Worm (Caenorhabditis elegans) whole organism, L2 larva: ENCODE results near the gene str-222.

Source experiments
- C34F6.9 ChIP-seq: fragments of 150-350 bp; optimal IDR thresholded peaks from 2 replicates; lab custom pipeline; 2014; ENCODE audit warnings: missing biosample characterization, missing genetic modification characterization
- F13H6.1 ChIP-seq: sonication (generic microtip); optimal IDR thresholded peaks from 2 replicates; lab custom pipeline; 2016; ENCODE audit warnings: missing genetic modification characterization, missing compliant biosample characterization
- Y55F3AM.14 ChIP-seq: fragments of 200-800 bp; sonication (Bioruptor generic); optimal IDR thresholded peaks from 2 replicates; lab custom pipeline; 2018; ENCODE audit warnings: mild to moderate bottlenecking, missing genetic modification characterization, missing compliant biosample characterization
- ZK546.5 ChIP-seq: sonication (generic microtip); optimal IDR thresholded peaks from 2 replicates; lab custom pipeline; 2017; ENCODE audit warnings: missing biosample characterization, missing genetic modification characterization
- alr-1 ChIP-seq: fragments of 150-350 bp; optimal IDR thresholded peaks from 2 replicates; lab custom pipeline; 2014; ENCODE audit warnings: missing biosample characterization, missing genetic modification characterization
- aly-2 ChIP-seq: fragments of 150-350 bp; optimal IDR thresholded peaks from 2 replicates; lab custom pipeline; 2014; ENCODE audit warnings: missing biosample characterization, missing genetic modification characterization
- blmp-1 ChIP-seq: sonication (generic microtip); optimal IDR thresholded peaks from 2 replicates; lab custom pipeline; 2017; ENCODE audit warnings: missing genetic modification characterization, mild to moderate bottlenecking, missing compliant biosample characterization, antibody characterized with exemption, moderate library complexity; ENCODE audit not compliant: insufficient read depth
- ceh-16 ChIP-seq: fragments of 150-350 bp; optimal IDR thresholded peaks from 2 replicates; lab custom pipeline; 2014; ENCODE audit warnings: missing biosample characterization, missing genetic modification characterization
- ceh-82 ChIP-seq: fragments of 150-350 bp; optimal IDR thresholded peaks from 2 replicates; lab custom pipeline; 2014; ENCODE audit warnings: missing biosample characterization, missing genetic modification characterization
- crh-2 ChIP-seq: sonication (generic microtip); optimal IDR thresholded peaks from 2 replicates; lab custom pipeline; 2017; ENCODE audit warnings: missing biosample characterization, missing genetic modification characterization
- egl-27 ChIP-seq: sonication (generic microtip); optimal IDR thresholded peaks from 3 replicates; lab custom pipeline; 2017; ENCODE audit warnings: missing biosample characterization, missing genetic modification reagents, missing genetic modification characterization
- elt-3 ChIP-seq: sonication (generic microtip); optimal IDR thresholded peaks from 2 replicates; lab custom pipeline; 2017; ENCODE audit warnings: missing biosample characterization, missing genetic modification characterization
- fos-1 ChIP-seq: fragments of 150-350 bp; optimal IDR thresholded peaks from 2 replicates; lab custom pipeline; 2014; ENCODE audit warnings: missing biosample characterization, missing genetic modification characterization
- gmeb-1 ChIP-seq: fragments of 150-350 bp; optimal IDR thresholded peaks from 2 replicates; lab custom pipeline; 2014; ENCODE audit warnings: missing biosample characterization, missing genetic modification characterization
- lin-13 ChIP-seq: fragments of 150-350 bp; optimal IDR thresholded peaks from 2 replicates; lab custom pipeline; 2014; ENCODE audit warnings: missing biosample characterization, missing genetic modification reagents, missing genetic modification characterization
- lsy-2 ChIP-seq, 2 experiments: fragments of 150-350 bp in 1 of 2; sonication (generic microtip) in 1 of 2; optimal IDR thresholded peaks; 2 replicates each; lab custom pipeline; 2014 to 2017; ENCODE audit warnings: missing biosample characterization in 2 of 2, missing genetic modification characterization in 2 of 2
- mbf-1 ChIP-seq: sonication (generic microtip); optimal IDR thresholded peaks from 2 replicates; lab custom pipeline; 2017; ENCODE audit warnings: missing biosample characterization, missing genetic modification characterization
- mdl-1 ChIP-seq, 2 experiments: fragments of 150-350 bp in 1 of 2; sonication (generic microtip) in 1 of 2; optimal IDR thresholded peaks; 2 replicates each; lab custom pipeline; 2017; ENCODE audit warnings: missing biosample characterization in 2 of 2, missing genetic modification characterization in 2 of 2
- nhr-12 ChIP-seq: fragments of 150-350 bp; optimal IDR thresholded peaks from 2 replicates; lab custom pipeline; 2014; ENCODE audit warnings: missing biosample characterization, missing genetic modification characterization
- nhr-129 ChIP-seq: fragments of 150-350 bp; optimal IDR thresholded peaks from 2 replicates; lab custom pipeline; 2014; ENCODE audit warnings: missing biosample characterization, missing genetic modification characterization
- nhr-21 ChIP-seq: fragments of 150-350 bp; optimal IDR thresholded peaks from 2 replicates; lab custom pipeline; 2014; ENCODE audit warnings: missing biosample characterization, missing genetic modification characterization
- nhr-23 ChIP-seq: fragments of 150-350 bp; optimal IDR thresholded peaks from 2 replicates; lab custom pipeline; 2014; ENCODE audit warnings: missing biosample characterization, missing genetic modification reagents, missing genetic modification characterization
- nhr-237 ChIP-seq: fragments of 150-350 bp; optimal IDR thresholded peaks from 2 replicates; lab custom pipeline; 2014; ENCODE audit warnings: missing biosample characterization, missing genetic modification characterization
- nhr-25 ChIP-seq: fragments of 150-350 bp; sonication (generic microtip); optimal IDR thresholded peaks from 3 replicates; lab custom pipeline; 2014; ENCODE audit warnings: missing biosample characterization, missing genetic modification characterization
- nhr-6 ChIP-seq: fragments of 150-350 bp; optimal IDR thresholded peaks from 2 replicates; lab custom pipeline; 2014; ENCODE audit warnings: missing biosample characterization, missing genetic modification characterization
- peb-1 ChIP-seq: fragments of 150-350 bp; optimal IDR thresholded peaks from 2 replicates; lab custom pipeline; 2014; ENCODE audit warnings: missing biosample characterization, missing genetic modification characterization
- skn-1 ChIP-seq: sonication (generic microtip); optimal IDR thresholded peaks from 2 replicates; lab custom pipeline; 2017; ENCODE audit warnings: missing biosample characterization, missing genetic modification characterization
- sma-3 ChIP-seq: sonication (generic microtip); optimal IDR thresholded peaks from 2 replicates; lab custom pipeline; 2016; ENCODE audit warnings: missing genetic modification reagents, missing genetic modification characterization, missing compliant biosample characterization
- sma-9 ChIP-seq, 2 experiments: fragments of 150-350 bp in 1 of 2; sonication (generic microtip) in 1 of 2; optimal IDR thresholded peaks; 2 replicates each; lab custom pipeline; 2014 to 2016; ENCODE audit warnings: missing genetic modification characterization in 2 of 2, mild to moderate bottlenecking in 1 of 2, missing biosample characterization in 1 of 2, missing compliant biosample characterization in 1 of 2, missing genetic modification reagents in 1 of 2, moderate library complexity in 1 of 2
- snpc-4 ChIP-seq: fragments of 150-350 bp; optimal IDR thresholded peaks from 2 replicates; lab custom pipeline; 2014; ENCODE audit warnings: missing biosample characterization, missing genetic modification characterization
- unc-39 ChIP-seq: fragments of 150-350 bp; optimal IDR thresholded peaks from 2 replicates; lab custom pipeline; 2014; ENCODE audit warnings: missing biosample characterization, missing genetic modification characterization
- unc-55 ChIP-seq: fragments of 150-350 bp; sonication (generic microtip); optimal IDR thresholded peaks from 3 replicates; lab custom pipeline; 2014; ENCODE audit warnings: missing biosample characterization, missing genetic modification reagents, missing genetic modification characterization
- zag-1 ChIP-seq: fragments of 150-350 bp; optimal IDR thresholded peaks from 2 replicates; lab custom pipeline; 2014; ENCODE audit warnings: missing biosample characterization, missing genetic modification characterization
- ztf-11 ChIP-seq: sonication (generic microtip); optimal IDR thresholded peaks from 2 replicates; lab custom pipeline; 2017; ENCODE audit warnings: missing biosample characterization, missing genetic modification characterization

str-222 gene

ce11 chrV:1607790-1608189, 28.2 kb upstream of the str-222 start, which contains the start of gene nhr-178:
Gene nhr-178 (minus strand): TSS chrV:1607953.
- TF ChIP-seq fos-1, result peak; percentile 92
- TF ChIP-seq lsy-2 (tag; optimal IDR thresholded peaks at IDR 0.05; lab: Kevin White, UChicago), result no peak
- TF ChIP-seq sma-3 (GFP tag; lab: Kevin White, UChicago), result peak; percentile 77
- TF ChIP-seq F13H6.1, result peak; percentile 85
- TF ChIP-seq nhr-129 (tag; lab: Kevin White, UChicago), result peak; percentile 12
- TF ChIP-seq sma-9 (GFP tag; optimal IDR thresholded peaks at IDR 0.05; lab: Kevin White, UChicago), result peak; percentile 76
- TF ChIP-seq sma-9 (tag; optimal IDR thresholded peaks at IDR 0.05; lab: Kevin White, UChicago), result no peak
- peak; percentile 18 for TF ChIP-seq blmp-1 (tag; lab: Kevin White, UChicago)
- no peak for TF ChIP-seq ZK546.5 (tag; lab: Kevin White, UChicago)
- peak; percentile 48 for TF ChIP-seq Y55F3AM.14 (GFP tag; lab: Kevin White, UChicago)
- no peak for TF ChIP-seq elt-3 (tag; lab: Kevin White, UChicago)
- TF ChIP-seq nhr-25 (tag; lab: Kevin White, UChicago), result peak; percentile 64
- no peak for TF ChIP-seq C34F6.9 (tag; lab: Kevin White, UChicago)
- peak; percentile 25 for TF ChIP-seq crh-2
- TF ChIP-seq nhr-12 (tag; lab: Kevin White, UChicago), result no peak

ce11 chrV:1610097-1610496, 25.9 kb upstream of the str-222 start, which contains the start of gene nhr-177:
Gene nhr-177 (plus strand): TSS chrV:1610263.
- peak; percentile 32 for TF ChIP-seq skn-1
- peak; percentile 46 for TF ChIP-seq crh-2
- TF ChIP-seq ceh-16 (tag; lab: Kevin White, UChicago), result peak; percentile 37
- TF ChIP-seq F13H6.1, result no peak
- no peak for TF ChIP-seq peb-1 (tag; lab: Kevin White, UChicago)
- TF ChIP-seq sma-9 (GFP tag; optimal IDR thresholded peaks at IDR 0.05; lab: Kevin White, UChicago), result peak; percentile 10
- no peak for TF ChIP-seq sma-9 (tag; optimal IDR thresholded peaks at IDR 0.05; lab: Kevin White, UChicago)
- no peak for TF ChIP-seq ceh-82 (tag; lab: Kevin White, UChicago)
- peak; percentile 85 for TF ChIP-seq fos-1
- TF ChIP-seq nhr-12 (tag; lab: Kevin White, UChicago), result no peak
- no peak for TF ChIP-seq mdl-1 (tag; optimal IDR thresholded peaks at IDR 0.05; lab: Kevin White, UChicago)
- TF ChIP-seq nhr-21 (tag; lab: Kevin White, UChicago), result no peak
- TF ChIP-seq, all 48 proteins: peak for 5

- TF ChIP-seq nhr-23 (tag; lab: Kevin White, UChicago) (no peak), sma-9 (GFP tag; optimal IDR thresholded peaks at IDR 0.05; lab: Kevin White, UChicago) (no peak), sma-9 (tag; optimal IDR thresholded peaks at IDR 0.05; lab: Kevin White, UChicago) (no peak), aly-2 (no peak), nhr-6 (tag; lab: Kevin White, UChicago) (no peak), nhr-129 (tag; lab: Kevin White, UChicago) (no peak), unc-39 (tag; lab: Kevin White, UChicago) (no peak), lin-13 (GFP tag; lab: Kevin White, UChicago) (no peak), nhr-21 (tag; lab: Kevin White, UChicago) (no peak), egl-27 (tag; lab: Kevin White, UChicago) (no peak), unc-55 (GFP tag; lab: Kevin White, UChicago) (no peak), snpc-4 (tag; lab: Kevin White, UChicago) (no peak), gmeb-1 (tag; lab: Kevin White, UChicago) (no peak)
Measured at ce11 chrV:1611570-1611969, 24.4 kb upstream of the str-222 start.

ce11 chrV:1614726-1615125, 21.2 kb upstream of the str-222 start, which contains the start of gene srbc-41:
Gene srbc-41 (minus strand): TSS chrV:1614826.
- no peak for TF ChIP-seq egl-27 (tag; lab: Kevin White, UChicago)
- TF ChIP-seq ztf-11 (tag; lab: Kevin White, UChicago), result no peak
- no peak for TF ChIP-seq mbf-1 (tag; lab: Kevin White, UChicago)
- no peak for TF ChIP-seq skn-1
- no peak for TF ChIP-seq zag-1 (tag; lab: Kevin White, UChicago)
- no peak for TF ChIP-seq aly-2
- TF ChIP-seq ZK546.5 (tag; lab: Kevin White, UChicago), result no peak
- no peak for TF ChIP-seq C34F6.9 (tag; lab: Kevin White, UChicago)
- no peak for TF ChIP-seq alr-1 (tag; lab: Kevin White, UChicago)

- no peak for TF ChIP-seq nhr-237 (tag; lab: Kevin White, UChicago)
- TF ChIP-seq nhr-12 (tag; lab: Kevin White, UChicago), result no peak
- no peak for TF ChIP-seq elt-3 (tag; lab: Kevin White, UChicago)
- TF ChIP-seq nhr-25 (tag; lab: Kevin White, UChicago), result no peak
- no peak for TF ChIP-seq gmeb-1 (tag; lab: Kevin White, UChicago)
- TF ChIP-seq peb-1 (tag; lab: Kevin White, UChicago), result no peak
Measured at ce11 chrV:1618760-1619159, 17.2 kb upstream of the str-222 start, which contains the start of gene nhr-179. Gene nhr-179 (minus strand): TSS chrV:1618860.
